Fruit fly (Drosophila melanogaster): Measurements from ENCODE around the gene CG7990.

Gene CG7990

DNA sequence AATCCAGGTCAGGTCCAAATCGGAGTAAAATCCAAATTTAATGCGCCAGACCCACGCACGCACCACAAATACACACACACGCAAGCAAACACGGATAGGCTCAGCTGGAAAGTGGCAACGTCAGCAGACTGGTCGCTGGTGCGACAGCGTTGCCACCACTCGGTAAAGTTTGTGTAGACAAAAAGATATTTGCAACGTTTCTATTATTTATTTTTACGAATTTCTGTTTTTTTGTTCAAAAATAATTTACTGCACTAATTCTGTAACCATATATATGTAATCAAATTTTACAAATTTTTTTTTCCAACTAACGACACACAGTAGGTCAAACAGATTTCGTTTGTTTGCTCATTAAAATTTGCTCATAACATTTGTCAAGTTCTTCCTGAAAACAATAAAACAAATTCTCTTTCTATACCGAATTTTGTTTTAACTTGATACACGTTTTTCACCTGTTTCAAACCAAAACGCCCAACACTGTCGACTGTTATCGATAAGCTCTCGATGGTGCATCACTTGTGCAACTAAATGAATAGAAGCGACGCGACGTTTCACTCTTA lies 22.0 kb downstream of the CG7990 start, which contains the start of the genes CG7556 and CG7453:
Gene CG7556 (minus strand): TSS at position 135 of the 560 bp plus-strand sequence.
Gene CG7453 (plus strand): TSS at position 478 of the 560 bp plus-strand sequence.
- TF ChIP-seq Sry-β (GFP tag; optimal IDR thresholded peaks at IDR 0.05): peak; percentile 92
- TF ChIP-seq CG43689 (GFP tag; IDR thresholded peaks at IDR 0.05): no peak
- no peak for TF ChIP-seq CG7745 (tag; optimal IDR thresholded peaks at IDR 0.05)
- TF ChIP-seq Oaz (GFP tag; IDR thresholded peaks at IDR 0.05): no peak
- peak; percentile 80 for TF ChIP-seq phol (tag; optimal IDR thresholded peaks at IDR 0.05)
- peak; percentile 63; the same call in 1 of the 2 replicates for TF ChIP-seq CG31441 (GFP tag; IDR thresholded peaks at IDR 0.05)
- TF ChIP-seq CG1832 (GFP tag; optimal IDR thresholded peaks at IDR 0.05): no peak
- peak; percentile 45 for TF ChIP-seq CG30431 (GFP tag; optimal IDR thresholded peaks at IDR 0.05)
- peak; percentile 59 for TF ChIP-seq CG10462 (GFP tag; optimal IDR thresholded peaks at IDR 0.05)
- peak; percentile 51; the same call in 2 of the 3 replicates for TF ChIP-seq CG7357 (GFP tag; IDR thresholded peaks at IDR 0.05)
- TF ChIP-seq CG3407 (GFP tag; optimal IDR thresholded peaks at IDR 0.05): peak; percentile 35
- peak; percentile 33 for TF ChIP-seq tup (GFP tag; optimal IDR thresholded peaks at IDR 0.05)
- TF ChIP-seq chinmo (GFP tag; IDR thresholded peaks at IDR 0.05; ENCODE audit: partially characterized antibody): no peak
- TF ChIP-seq CG7786 (GFP tag; optimal IDR thresholded peaks at IDR 0.05): peak; percentile 63
- peak; percentile 78 for TF ChIP-seq slp2 (GFP tag; optimal IDR thresholded peaks at IDR 0.05)
- peak; percentile 47; the same call in 1 of the 2 replicates for TF ChIP-seq CG32772 (GFP tag; IDR thresholded peaks at IDR 0.05)
- 0 out of 2 replicates have a peak, but pooled peaks have one; percentile 32 for TF ChIP-seq Taf1 (GFP tag; IDR thresholded peaks at IDR 0.05)
- TF ChIP-seq CoRest (tag; optimal IDR thresholded peaks at IDR 0.05): peak; percentile 83
- TF ChIP-seq CG6854 (GFP tag; optimal IDR thresholded peaks at IDR 0.05): no peak
- TF ChIP-seq CG3995 (GFP tag; optimal IDR thresholded peaks at IDR 0.05): peak; percentile 23
- TF ChIP-seq NFAT (GFP tag; IDR thresholded peaks at IDR 0.05): 0 out of 2 replicates have a peak, but pooled peaks have one; percentile 3
- TF ChIP-seq Atf6 (GFP tag; IDR thresholded peaks at IDR 0.05): peak; percentile 66
- no peak for TF ChIP-seq CG31365 (tag; optimal IDR thresholded peaks at IDR 0.05)
- peak; percentile 92 for TF ChIP-seq CG30403 (GFP tag; optimal IDR thresholded peaks at IDR 0.05)
- peak; percentile 44 for TF ChIP-seq CG11723 (GFP tag; optimal IDR thresholded peaks at IDR 0.05)
- peak; percentile 60 for TF ChIP-seq CG4820 (GFP tag; optimal IDR thresholded peaks at IDR 0.05)
- no peak for TF ChIP-seq Vsx1 (GFP tag; optimal IDR thresholded peaks at IDR 0.05)
- TF ChIP-seq CG4282 (GFP tag; optimal IDR thresholded peaks at IDR 0.05): no peak
- TF ChIP-seq Opbp (GFP tag; IDR thresholded peaks at IDR 0.05; ENCODE audit: partially characterized antibody): no peak
- TF ChIP-seq jumu (GFP tag; optimal IDR thresholded peaks at IDR 0.05): peak; percentile 75
- TF ChIP-seq klu (GFP tag; IDR thresholded peaks at IDR 0.05): no peak; the same call in 1 of the 2 replicates
- TF ChIP-seq Ada2b (GFP tag; IDR thresholded peaks at IDR 0.05): peak; percentile 45; the same call in 1 of the 2 replicates
- TF ChIP-seq CG13296 (GFP tag; optimal IDR thresholded peaks at IDR 0.05): peak; percentile 53
- peak; percentile 64 for TF ChIP-seq CG9215 (GFP tag; IDR thresholded peaks at IDR 0.05)
- TF ChIP-seq rib (GFP tag; IDR thresholded peaks at IDR 0.05): no peak
- TF ChIP-seq CG6654 (GFP tag; optimal IDR thresholded peaks at IDR 0.05): peak; percentile 45
- no peak for TF ChIP-seq tll (GFP tag; optimal IDR thresholded peaks at IDR 0.05)
- no peak for TF ChIP-seq pan (optimal IDR thresholded peaks at IDR 0.05)
- peak in 1 of 2 experiments; percentile 35 for TF ChIP-seq pan (GFP tag; optimal IDR thresholded peaks at IDR 0.05 in 1 of 2, IDR thresholded peaks at IDR 0.05 in 1 of 2)
- TF ChIP-seq CG1603 (tag; optimal IDR thresholded peaks at IDR 0.05): peak; percentile 12
- TF ChIP-seq Dref (GFP tag; IDR thresholded peaks at IDR 0.05): peak; percentile 54
- TF ChIP-seq HmgD (GFP tag; optimal IDR thresholded peaks at IDR 0.05): peak; percentile 28
- peak; percentile 74 for TF ChIP-seq CG18599 (GFP tag; optimal IDR thresholded peaks at IDR 0.05)
- 0 out of 3 replicates have a peak, but pooled peaks have one; percentile 54 for TF ChIP-seq CG2889 (GFP tag; IDR thresholded peaks at IDR 0.05)
- TF ChIP-seq Ets97D (GFP tag; optimal IDR thresholded peaks at IDR 0.05): peak; percentile 61
- peak; percentile 65 for TF ChIP-seq CG1233 (GFP tag; optimal IDR thresholded peaks at IDR 0.05)
- TF ChIP-seq pfk (GFP tag; optimal IDR thresholded peaks at IDR 0.05): no peak
- peak; percentile 77 for TF ChIP-seq CG13424 (tag; optimal IDR thresholded peaks at IDR 0.05)
- TF ChIP-seq Gug (GFP tag; IDR thresholded peaks at IDR 0.05): peak; percentile 38; the same call in 3 of the 4 replicates
- TF ChIP-seq Ets65A (GFP tag): peak; percentile 98

Data from whole organism, embryonic.